Fruit fly (Drosophila melanogaster): ENCODE results near the gene Akr1B.

The Akr1B gene

dm6 chr3L:11648410-11648809 lies 24.2 kb upstream of the Akr1B start, which contains the start of the genes RIOK1 and Polr3H (continued):
- TF ChIP-seq Ptx1 (GFP tag; IDR thresholded peaks at IDR 0.05) (peak; percentile 63; the same call in 1 of the 2 replicates), CG4854 (GFP tag; optimal IDR thresholded peaks at IDR 0.05) (peak; percentile 47)

DNA sequence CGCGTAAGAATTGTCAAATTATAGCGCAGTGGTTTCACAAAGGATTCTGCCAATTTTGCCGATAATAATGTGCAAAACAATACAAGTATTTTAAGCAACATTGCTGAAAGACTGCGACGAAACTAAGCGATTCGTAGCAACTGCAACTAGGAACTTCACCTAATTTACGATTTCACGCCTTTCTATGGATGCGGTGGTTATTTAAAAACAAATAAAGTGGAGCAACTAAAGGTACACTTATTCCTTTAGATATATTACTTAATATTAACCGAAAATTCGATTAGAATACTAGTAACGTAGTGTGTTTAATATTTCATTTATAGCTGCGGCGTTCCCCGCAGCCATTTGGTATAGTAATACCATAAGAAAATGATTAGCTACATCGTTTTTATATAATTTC lies 21.8 kb upstream of the Akr1B start, which contains the start of gene CG6071:
CG6071 (minus strand) TSS at position 101 of the 400 bp plus-strand sequence.
- TF ChIP-seq ken (GFP tag; IDR thresholded peaks at IDR 0.05) = no peak
- no peak for TF ChIP-seq sens-2 (GFP tag; IDR thresholded peaks at IDR 0.05)
- TF ChIP-seq CG3726 (GFP tag; IDR thresholded peaks at IDR 0.05) = no peak
- TF ChIP-seq CG11560 (tag; IDR thresholded peaks at IDR 0.05) = no peak

- TF ChIP-seq CG11696 (GFP tag; IDR thresholded peaks at IDR 0.05) = no peak
- TF ChIP-seq jumu (GFP tag; optimal IDR thresholded peaks at IDR 0.05) = no peak
- TF ChIP-seq ci (GFP tag; IDR thresholded peaks at IDR 0.05) = 0 out of 3 replicates have a peak, but pooled peaks have one; percentile 38
- no peak for TF ChIP-seq zfh2 (GFP tag; optimal IDR thresholded peaks at IDR 0.05)
- TF ChIP-seq Med (GFP tag) = peak; percentile 63
- TF ChIP-seq zen2 (GFP tag; IDR thresholded peaks at IDR 0.05; ENCODE audit: partially characterized antibody) = no peak
- no peak for TF ChIP-seq hkb (optimal IDR thresholded peaks at IDR 0.05)
- TF ChIP-seq hkb (GFP tag; IDR thresholded peaks at IDR 0.05) = peak; percentile 52
- no peak for TF ChIP-seq Optix (GFP tag; IDR thresholded peaks at IDR 0.05)
- TF ChIP-seq HLH3B (GFP tag; IDR thresholded peaks at IDR 0.05) = peak; percentile 19; the same call in 1 of the 2 replicates
- peak; percentile 31 for TF ChIP-seq CG5180 (GFP tag; optimal IDR thresholded peaks at IDR 0.05)
- TF ChIP-seq lov (optimal IDR thresholded peaks at IDR 0.05) = no peak
- TF ChIP-seq lov (GFP tag; IDR thresholded peaks at IDR 0.05) = no peak
- TF ChIP-seq CG11723 (GFP tag; optimal IDR thresholded peaks at IDR 0.05) = no peak
- no peak for TF ChIP-seq CG6175 (GFP tag; IDR thresholded peaks at IDR 0.05)
- TF ChIP-seq tap (tag; optimal IDR thresholded peaks at IDR 0.05) = peak; percentile 38
- no peak for TF ChIP-seq CG31365 (tag; optimal IDR thresholded peaks at IDR 0.05)
- TF ChIP-seq Adf1 (GFP tag; IDR thresholded peaks at IDR 0.05) = no peak
- TF ChIP-seq org-1 (GFP tag; optimal IDR thresholded peaks at IDR 0.05) = no peak
- TF ChIP-seq lmd (GFP tag; IDR thresholded peaks at IDR 0.05) = no peak
- TF ChIP-seq CG9876 (GFP tag; optimal IDR thresholded peaks at IDR 0.05) = no peak
- peak; percentile 3 for TF ChIP-seq CG15514 (GFP tag; optimal IDR thresholded peaks at IDR 0.05)
- TF ChIP-seq ro (GFP tag; IDR thresholded peaks at IDR 0.05) = no peak
- TF ChIP-seq CG34376 (GFP tag; optimal IDR thresholded peaks at IDR 0.05) = no peak
- TF ChIP-seq CG8478 (optimal IDR thresholded peaks at IDR 0.05) = no peak
- peak; percentile 22 for TF ChIP-seq fd64A (GFP tag; optimal IDR thresholded peaks at IDR 0.05)
- no peak for TF ChIP-seq vfl (GFP tag; optimal IDR thresholded peaks at IDR 0.05)
- no peak for TF ChIP-seq pan (optimal IDR thresholded peaks at IDR 0.05)
- peak in 1 of 2 experiments; percentile 25 for TF ChIP-seq pan (GFP tag; optimal IDR thresholded peaks at IDR 0.05 in 1 of 2, IDR thresholded peaks at IDR 0.05 in 1 of 2)
- TF ChIP-seq CG3407 (GFP tag; optimal IDR thresholded peaks at IDR 0.05) = no peak
- TF ChIP-seq BtbVII (GFP tag; optimal IDR thresholded peaks at IDR 0.05) = no peak
- no peak for TF ChIP-seq CG7839 (tag; optimal IDR thresholded peaks at IDR 0.05)
- TF ChIP-seq Awh (GFP tag; IDR thresholded peaks at IDR 0.05) = 0 out of 2 replicates have a peak, but pooled peaks have one; percentile 20
- TF ChIP-seq Hey (tag; optimal IDR thresholded peaks at IDR 0.05) = no peak
- peak; percentile 50 for TF ChIP-seq CG17359 (tag; optimal IDR thresholded peaks at IDR 0.05)
- TF ChIP-seq CG17912 (GFP tag; optimal IDR thresholded peaks at IDR 0.05) = no peak
- no peak for TF ChIP-seq CG10979 (tag; optimal IDR thresholded peaks at IDR 0.05)
- no peak for TF ChIP-seq kay (GFP tag; optimal IDR thresholded peaks at IDR 0.05)
- TF ChIP-seq Lim3 (GFP tag; IDR thresholded peaks at IDR 0.05) = no peak
- TF ChIP-seq CG3065 (GFP tag; optimal IDR thresholded peaks at IDR 0.05) = no peak
- TF ChIP-seq Hmx (GFP tag; optimal IDR thresholded peaks at IDR 0.05) = no peak
- TF ChIP-seq CG8944 (GFP tag; optimal IDR thresholded peaks at IDR 0.05) = no peak
- peak; percentile 36 for TF ChIP-seq lab (GFP tag; optimal IDR thresholded peaks at IDR 0.05)
- no peak for TF ChIP-seq pum (GFP tag; optimal IDR thresholded peaks at IDR 0.05)
Observed at dm6 chr3L:11636829-11637228, 12.6 kb upstream of the Akr1B start.

All from whole organism, embryonic.